Worm (Caenorhabditis elegans): ENCODE data around the gene K08F4.12.

DNA sequence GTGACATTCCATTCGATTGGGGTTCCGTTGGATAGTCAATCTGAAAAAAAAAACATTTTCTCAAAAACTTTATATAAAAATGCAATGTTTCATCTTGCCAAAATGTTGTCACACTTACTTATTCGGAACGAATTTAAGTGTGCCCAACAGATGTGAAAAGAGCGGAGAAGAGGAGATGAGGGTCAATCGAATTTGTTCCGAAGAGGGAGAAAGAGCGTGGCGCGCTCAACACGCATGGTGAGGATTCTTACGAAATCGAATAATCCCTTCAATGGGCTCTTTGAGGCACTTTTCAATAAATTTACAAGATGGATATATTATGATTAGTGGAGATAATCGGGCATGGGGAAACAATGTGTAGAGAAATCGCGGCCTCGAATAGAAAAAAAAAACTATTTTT is 32.9 kb downstream of the K08F4.12 start:
- TF ChIP-seq ama-1 (optimal IDR thresholded peaks at IDR 0.05) (no peak), ets-7 (tag; optimal IDR thresholded peaks at IDR 0.05) (no peak), aly-1 (tag; optimal IDR thresholded peaks at IDR 0.05) (no peak), ceh-13 (GFP tag; optimal IDR thresholded peaks at IDR 0.05) (no peak), B0310.2 (tag; optimal IDR thresholded peaks at IDR 0.05) (no peak), hmg-4 (GFP tag; optimal IDR thresholded peaks at IDR 0.05) (no peak), tra-4 (tag; optimal IDR thresholded peaks at IDR 0.05) (no peak), flt-1 (GFP tag; IDR thresholded peaks at IDR 0.05) (no peak), F13C5.2 (tag; optimal IDR thresholded peaks at IDR 0.05) (no peak), scrt-1 (GFP tag; IDR thresholded peaks at IDR 0.05) (no peak), tbx-37 (GFP tag; conservative IDR thresholded peaks at IDR 0.05) (no peak), sea-1 (GFP tag; conservative IDR thresholded peaks at IDR 0.05) (no peak), ceh-36 (tag; optimal IDR thresholded peaks at IDR 0.05) (no peak)

Data from whole organism, early embryonic.